Worm (Caenorhabditis elegans) whole organism, mixed stage, embryonic: Measurements from ENCODE around the gene F19F10.11.

Experiments
- ceh-39 ChIP-seq: fragments of 150-350 bp; optimal IDR thresholded peaks from 2 replicates; lab custom pipeline; 2014; ENCODE audit warnings: missing biosample characterization, missing genetic modification characterization
- ceh-43 ChIP-seq: fragments of 200-800 bp; sonication (Bioruptor generic); optimal IDR thresholded peaks from 2 replicates; lab custom pipeline; 2018; ENCODE audit warnings: mild to moderate bottlenecking, missing genetic modification characterization, moderate library complexity, missing compliant biosample characterization
- ceh-83 ChIP-seq: fragments of 200-800 bp; sonication (Bioruptor generic); optimal IDR thresholded peaks from 2 replicates; lab custom pipeline; 2018; ENCODE audit warnings: mild to moderate bottlenecking, missing genetic modification characterization, missing compliant biosample characterization
- ces-1 ChIP-seq: fragments of 150-350 bp; optimal IDR thresholded peaks from 2 replicates; lab custom pipeline; 2014; ENCODE audit warnings: missing biosample characterization, missing genetic modification reagents, missing genetic modification characterization
- cnd-1 ChIP-seq: fragments of 200-800 bp; sonication (Bioruptor generic); optimal IDR thresholded peaks from 2 replicates; lab custom pipeline; 2018; ENCODE audit warnings: mild to moderate bottlenecking, missing genetic modification characterization, missing compliant biosample characterization
- elt-1 ChIP-seq: sonication (generic microtip); optimal IDR thresholded peaks from 2 replicates; lab custom pipeline; 2017; ENCODE audit warnings: missing genetic modification characterization, mild to moderate bottlenecking, missing compliant biosample characterization, antibody characterized with exemption, moderate library complexity, borderline replicate concordance; ENCODE audit not compliant: insufficient read depth
- elt-3 ChIP-seq: fragments of 150-350 bp; optimal IDR thresholded peaks from 2 replicates; lab custom pipeline; 2014; ENCODE audit warnings: missing biosample characterization, missing genetic modification characterization
- flh-1 ChIP-seq: fragments of 200-800 bp; sonication (Bioruptor generic); optimal IDR thresholded peaks from 2 replicates; lab custom pipeline; 2018; ENCODE audit warnings: mild to moderate bottlenecking, missing genetic modification characterization, moderate library complexity, missing compliant biosample characterization
- ham-2 ChIP-seq: fragments of 200-800 bp; sonication (Bioruptor generic); optimal IDR thresholded peaks from 2 replicates; lab custom pipeline; 2018; ENCODE audit warnings: mild to moderate bottlenecking, missing genetic modification characterization, missing compliant biosample characterization
- hlh-1 ChIP-seq: fragments of 150-350 bp; optimal IDR thresholded peaks from 2 replicates; lab custom pipeline; 2014; ENCODE audit warnings: missing biosample characterization, missing genetic modification reagents, missing genetic modification characterization
- lin-13 ChIP-seq: fragments of 150-350 bp; optimal IDR thresholded peaks from 2 replicates; lab custom pipeline; 2014; ENCODE audit warnings: missing biosample characterization, missing genetic modification characterization
- lin-32 ChIP-seq: fragments of 200-800 bp; sonication (Bioruptor generic); optimal IDR thresholded peaks from 2 replicates; lab custom pipeline; 2018; ENCODE audit warnings: mild to moderate bottlenecking, missing genetic modification characterization, missing compliant biosample characterization
- lsy-2 ChIP-seq: fragments of 150-350 bp; optimal IDR thresholded peaks from 2 replicates; lab custom pipeline; 2014; ENCODE audit warnings: missing biosample characterization, missing genetic modification characterization
- mab-5 ChIP-seq: fragments of 150-350 bp; optimal IDR thresholded peaks from 2 replicates; lab custom pipeline; 2014; ENCODE audit warnings: missing biosample characterization, missing genetic modification characterization
- mep-1 ChIP-seq: fragments of 150-350 bp; optimal IDR thresholded peaks from 2 replicates; lab custom pipeline; 2017; ENCODE audit warnings: missing biosample characterization, missing genetic modification reagents, missing genetic modification characterization, inconsistent platforms
- mls-2 ChIP-seq: sonication (generic microtip); optimal IDR thresholded peaks from 2 replicates; lab custom pipeline; 2016; ENCODE audit warnings: mild to moderate bottlenecking, missing genetic modification characterization, moderate library complexity, missing compliant biosample characterization
- nhr-12 ChIP-seq: fragments of 150-350 bp; optimal IDR thresholded peaks from 2 replicates; lab custom pipeline; 2014; ENCODE audit warnings: missing biosample characterization, missing genetic modification characterization
- nhr-2 ChIP-seq: fragments of 150-350 bp; optimal IDR thresholded peaks from 2 replicates; lab custom pipeline; 2014; ENCODE audit warnings: missing biosample characterization, missing genetic modification characterization
- nhr-237 ChIP-seq: fragments of 150-350 bp; optimal IDR thresholded peaks from 2 replicates; lab custom pipeline; 2014; ENCODE audit warnings: missing biosample characterization, missing genetic modification characterization
- nhr-28 ChIP-seq: fragments of 150-350 bp; optimal IDR thresholded peaks from 2 replicates; lab custom pipeline; 2014; ENCODE audit warnings: missing biosample characterization, missing genetic modification characterization
- nhr-76 ChIP-seq: sonication (generic microtip); optimal IDR thresholded peaks from 2 replicates; lab custom pipeline; 2017; ENCODE audit warnings: missing biosample characterization, missing genetic modification characterization
- sem-2 ChIP-seq: fragments of 200-800 bp; sonication (Bioruptor generic); optimal IDR thresholded peaks from 2 replicates; lab custom pipeline; 2018; ENCODE audit warnings: mild to moderate bottlenecking, missing genetic modification characterization, missing compliant biosample characterization
- snpc-4 ChIP-seq: fragments of 150-350 bp; optimal IDR thresholded peaks from 2 replicates; lab custom pipeline; 2014; ENCODE audit warnings: missing biosample characterization, missing genetic modification characterization
- sptf-1 ChIP-seq: sonication (generic microtip); optimal IDR thresholded peaks from 2 replicates; lab custom pipeline; 2017; ENCODE audit warnings: mild to moderate bottlenecking, missing genetic modification characterization, moderate library complexity, missing compliant biosample characterization
- tbx-8 ChIP-seq: fragments of 200-800 bp; sonication (Bioruptor generic); optimal IDR thresholded peaks from 2 replicates; lab custom pipeline; 2018; ENCODE audit warnings: mild to moderate bottlenecking, missing genetic modification characterization, moderate library complexity, missing compliant biosample characterization
- unc-120 ChIP-seq: sonication (generic microtip); optimal IDR thresholded peaks from 2 replicates; lab custom pipeline; 2017; ENCODE audit warnings: missing genetic modification characterization, missing compliant biosample characterization; ENCODE audit not compliant: poor library complexity, severe bottlenecking
- unc-62 ChIP-seq: fragments of 150-350 bp; optimal IDR thresholded peaks from 2 replicates; lab custom pipeline; 2014; ENCODE audit warnings: missing biosample characterization, missing genetic modification reagents, missing genetic modification characterization
- zip-8 ChIP-seq: fragments of 150-350 bp; optimal IDR thresholded peaks from 2 replicates; lab custom pipeline; 2014; ENCODE audit warnings: missing biosample characterization, missing genetic modification characterization

Gene F19F10.11

DNA sequence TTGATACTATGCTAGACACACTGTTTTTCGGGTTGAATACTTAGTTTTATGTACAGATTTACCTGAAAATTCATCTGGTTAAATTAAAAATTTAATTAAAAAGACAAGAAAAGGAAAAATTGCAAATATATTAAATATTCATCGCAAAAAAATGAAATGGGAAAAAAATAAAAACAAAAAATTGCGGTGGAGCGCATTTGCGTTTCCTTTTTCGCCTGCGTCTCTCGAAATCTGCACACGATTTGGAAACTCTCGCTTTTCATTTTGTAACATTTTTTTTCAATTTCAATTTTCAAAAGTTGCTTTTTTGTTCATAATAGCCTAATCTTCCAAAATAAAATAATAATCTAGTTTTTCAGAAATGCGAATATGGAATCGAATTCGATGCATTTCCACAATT is at the start of gene F19F10.11, which contains the start of gene C50E3.5:
Gene F19F10.11, minus strand, starts transcription at position 68 of the 400 bp plus-strand sequence.
Gene C50E3.5, plus strand, starts transcription at position 360 of the 400 bp plus-strand sequence.
- TF ChIP-seq mep-1 (tag; lab: Kevin White, UChicago) = peak; percentile 52
- peak; percentile 5 for TF ChIP-seq lsy-2 (tag; lab: Kevin White, UChicago)
- TF ChIP-seq zip-8 (tag; lab: Kevin White, UChicago) = no peak
- TF ChIP-seq ces-1 = peak; percentile 20
- no peak for TF ChIP-seq sem-2 (GFP tag; lab: Kevin White, UChicago)
- no peak for TF ChIP-seq ceh-39 (tag; lab: Kevin White, UChicago)

DNA sequence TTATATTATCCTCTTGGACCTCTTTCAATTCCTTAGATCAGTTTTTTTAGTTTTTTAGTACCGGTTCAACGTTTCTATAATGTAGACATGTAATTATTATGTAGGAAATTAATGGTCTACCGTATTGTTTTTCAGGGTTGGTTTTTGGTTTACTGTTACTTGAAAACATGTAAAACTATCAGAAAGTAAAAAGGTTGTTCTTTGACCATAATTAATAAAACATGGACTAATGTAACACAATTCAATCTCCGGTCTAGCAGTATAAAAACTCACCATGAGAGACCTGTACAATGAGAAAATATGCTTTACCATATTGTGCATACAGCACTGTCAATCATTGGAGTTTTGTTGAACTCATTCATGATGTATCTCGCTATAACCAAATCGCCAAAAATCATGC is 48.0 kb upstream of the F19F10.11 start, which contains the start of gene srd-29:
Gene srd-29, plus strand, starts transcription at position 301 of the 400 bp plus-strand sequence.
- TF ChIP-seq snpc-4 (tag; lab: Kevin White, UChicago) (no peak), lin-32 (GFP tag; lab: Kevin White, UChicago) (no peak), elt-3 (tag; lab: Kevin White, UChicago) (no peak)

- TF ChIP-seq ceh-83 (GFP tag; lab: Kevin White, UChicago) (no peak), cnd-1 (tag; lab: Kevin White, UChicago) (no peak), snpc-4 (tag; lab: Kevin White, UChicago) (no peak), lin-32 (GFP tag; lab: Kevin White, UChicago) (no peak), tbx-8 (GFP tag; lab: Kevin White, UChicago) (no peak), nhr-237 (no peak), unc-120 (tag; lab: Kevin White, UChicago) (no peak), hlh-1 (no peak), nhr-76 (tag; lab: Kevin White, UChicago) (no peak), ham-2 (no peak), unc-62 (GFP tag; lab: Kevin White, UChicago) (no peak), mep-1 (tag; lab: Kevin White, UChicago) (no peak), ceh-39 (tag; lab: Kevin White, UChicago) (no peak), lsy-2 (tag; lab: Kevin White, UChicago) (no peak), lin-13 (tag; lab: Kevin White, UChicago) (no peak), elt-1 (tag; lab: Kevin White, UChicago) (no peak)
- TF ChIP-seq, all 35 proteins: peak for 0
Measured at ce11 chrV:7634657-7635056, 47.2 kb upstream of the F19F10.11 start, which contains the start of gene srd-31. srd-31 (minus strand) TSS chrV:7634757.

DNA sequence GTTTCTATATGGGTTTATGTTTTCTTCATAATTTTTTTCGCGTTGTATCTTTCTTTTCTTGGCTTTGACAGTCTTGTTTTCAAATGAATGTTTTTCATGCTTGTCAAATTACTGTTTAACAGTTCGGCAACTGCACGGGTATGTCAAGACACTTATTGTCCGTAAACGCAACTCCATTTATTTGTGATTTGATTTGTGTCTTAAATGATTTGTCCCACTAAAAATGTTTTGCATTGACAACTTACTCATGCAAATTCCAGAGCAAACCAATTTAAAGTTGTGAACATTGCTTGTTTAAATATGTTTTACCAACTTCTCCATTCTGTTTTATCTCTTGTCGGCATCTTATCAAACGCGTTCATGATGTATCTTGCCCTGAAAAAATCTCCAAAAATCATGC is 44.2 kb upstream of the F19F10.11 start, which contains the start of gene srd-25:
Gene srd-25, plus strand, starts transcription at position 301 of the 400 bp plus-strand sequence.
- TF ChIP-seq lin-13 (tag; lab: Kevin White, UChicago) (no peak), ham-2 (no peak), unc-120 (tag; lab: Kevin White, UChicago) (no peak), nhr-2 (tag; lab: Kevin White, UChicago) (no peak), sptf-1 (tag; lab: Kevin White, UChicago) (no peak), mls-2 (tag; lab: Kevin White, UChicago) (no peak), tbx-8 (GFP tag; lab: Kevin White, UChicago) (no peak), sem-2 (GFP tag; lab: Kevin White, UChicago) (no peak), mab-5 (no peak), nhr-12 (tag; lab: Kevin White, UChicago) (no peak), unc-62 (GFP tag; lab: Kevin White, UChicago) (no peak), zip-8 (tag; lab: Kevin White, UChicago) (no peak), nhr-28 (no peak), ceh-43 (GFP tag; lab: Kevin White, UChicago) (no peak), elt-3 (tag; lab: Kevin White, UChicago) (no peak)
- TF ChIP-seq, all 35 proteins: peak for 0

DNA sequence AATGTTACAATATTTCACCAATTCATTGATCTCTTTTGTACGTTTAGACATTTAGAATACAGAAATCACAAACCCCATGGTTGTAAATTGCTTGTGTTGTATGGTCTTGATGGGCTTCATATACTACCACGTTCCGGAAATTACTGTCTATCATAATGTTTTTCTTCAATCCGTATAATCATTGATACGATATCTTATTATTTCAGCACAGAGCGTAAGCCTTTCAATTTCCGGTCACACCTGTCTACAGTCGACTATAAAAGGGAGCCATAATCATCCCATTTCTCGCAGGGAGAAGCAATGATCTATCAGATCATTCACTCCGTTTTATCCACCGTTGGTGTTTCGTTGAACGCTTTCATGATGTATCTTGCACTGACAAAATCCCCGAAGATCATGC is 42.0 kb upstream of the F19F10.11 start, which contains the start of gene srd-30:
Gene srd-30, plus strand, starts transcription at position 301 of the 400 bp plus-strand sequence.
- TF ChIP-seq snpc-4 (tag; lab: Kevin White, UChicago) = no peak
- TF ChIP-seq cnd-1 (tag; lab: Kevin White, UChicago) = no peak
- no peak for TF ChIP-seq mep-1 (tag; lab: Kevin White, UChicago)
- no peak for TF ChIP-seq unc-120 (tag; lab: Kevin White, UChicago)
- TF ChIP-seq tbx-8 (GFP tag; lab: Kevin White, UChicago) = no peak

ce11 chrV:7626550-7626949 is 39.0 kb upstream of the F19F10.11 start, which contains the start of gene F07C4.6:
F07C4.6 (plus strand) TSS chrV:7626850.
- TF ChIP-seq mls-2 (tag; lab: Kevin White, UChicago) (no peak), nhr-28 (no peak), lsy-2 (tag; lab: Kevin White, UChicago) (no peak), ceh-83 (GFP tag; lab: Kevin White, UChicago) (no peak), elt-3 (tag; lab: Kevin White, UChicago) (no peak), ceh-39 (tag; lab: Kevin White, UChicago) (no peak), flh-1 (GFP tag; lab: Kevin White, UChicago) (no peak)
